Worm (Caenorhabditis elegans) whole organism, young adult: ENCODE data around the gene comt-2.

Source experiments
- B0019.2 ChIP-seq: fragments of 200-800 bp; sonication (Bioruptor generic); conservative IDR thresholded peaks from 2 replicates; pipeline ENCODE4 v1.3.6; 2022; ENCODE audit warnings: missing genetic modification reagents, missing genetic modification characterization, missing compliant biosample characterization
- B0261.1 ChIP-seq: sonication (generic microtip); optimal IDR thresholded peaks from 2 replicates; lab custom pipeline; 2016; ENCODE audit warnings: mild to moderate bottlenecking, missing genetic modification characterization, moderate library complexity, missing compliant biosample characterization
- F10E7.11 ChIP-seq: sonication (generic microtip); optimal IDR thresholded peaks from 2 replicates; lab custom pipeline; 2017; ENCODE audit warnings: mild to moderate bottlenecking, missing genetic modification characterization, moderate library complexity, missing compliant biosample characterization
- F22D6.2 ChIP-seq: sonication (generic microtip); optimal IDR thresholded peaks from 2 replicates; lab custom pipeline; 2016; ENCODE audit warnings: mild to moderate bottlenecking, missing genetic modification characterization, missing compliant biosample characterization
- F52B5.7 ChIP-seq: sonication (generic microtip); optimal IDR thresholded peaks from 2 replicates; lab custom pipeline; 2016; ENCODE audit warnings: mild to moderate bottlenecking, missing genetic modification characterization, missing compliant biosample characterization
- T26A5.8 ChIP-seq: sonication (generic microtip); optimal IDR thresholded peaks from 2 replicates; lab custom pipeline; 2016; ENCODE audit warnings: missing genetic modification characterization, missing compliant biosample characterization
- aptf-2 ChIP-seq: fragments of 200-800 bp; sonication (Bioruptor generic); conservative IDR thresholded peaks from 2 replicates; pipeline ENCODE4 v1.3.6; 2022; ENCODE audit warnings: missing genetic modification reagents, missing genetic modification characterization, missing compliant biosample characterization
- aptf-3 ChIP-seq: fragments of 200-800 bp; sonication (Bioruptor generic); IDR thresholded peaks from 2 replicates; pipeline ENCODE4 v1.3.6; 2022; ENCODE audit warnings: missing genetic modification characterization, missing compliant biosample characterization
- athp-1 ChIP-seq: sonication (generic microtip); optimal IDR thresholded peaks from 2 replicates; lab custom pipeline; 2017; ENCODE audit warnings: mild to moderate bottlenecking, missing genetic modification characterization, missing compliant biosample characterization
- attf-3 ChIP-seq: fragments of 200-800 bp; sonication (Bioruptor generic); conservative IDR thresholded peaks from 2 replicates; pipeline ENCODE4 v1.3.6; 2022; ENCODE audit warnings: missing genetic modification reagents, missing genetic modification characterization, missing compliant biosample characterization
- attf-5 ChIP-seq: fragments of 200-800 bp; sonication (Bioruptor generic); optimal IDR thresholded peaks from 2 replicates; lab custom pipeline; 2018; ENCODE audit warnings: mild to moderate bottlenecking, missing genetic modification characterization, missing compliant biosample characterization
- bed-1 ChIP-seq: fragments of 200-800 bp; sonication (Bioruptor generic); IDR thresholded peaks from 2 replicates; pipeline ENCODE4 v1.3.6; 2022; ENCODE audit warnings: missing genetic modification reagents, missing genetic modification characterization, missing compliant biosample characterization
- ceh-27 ChIP-seq: fragments of 200-800 bp; sonication (Bioruptor generic); optimal IDR thresholded peaks from 2 replicates; lab custom pipeline; 2018; ENCODE audit warnings: mild to moderate bottlenecking, missing genetic modification characterization, moderate library complexity, missing compliant biosample characterization
- dpff-1 ChIP-seq: sonication (generic microtip); optimal IDR thresholded peaks from 2 replicates; lab custom pipeline; 2017; ENCODE audit warnings: mild to moderate bottlenecking, missing genetic modification characterization, missing compliant biosample characterization
- dpl-1 ChIP-seq: fragments of 150-350 bp; optimal IDR thresholded peaks from 2 replicates; lab custom pipeline; 2014; ENCODE audit warnings: missing biosample characterization, missing genetic modification reagents, missing genetic modification characterization
- egl-44 ChIP-seq: fragments of 200-800 bp; sonication (Bioruptor generic); IDR thresholded peaks from 2 replicates; pipeline ENCODE4 v1.3.6; 2022; ENCODE audit warnings: missing genetic modification reagents, missing genetic modification characterization, missing compliant biosample characterization
- ekl-4 ChIP-seq: fragments of 200-800 bp; sonication (Bioruptor generic); IDR thresholded peaks from 2 replicates; pipeline ENCODE4 v1.3.6; 2022; ENCODE audit warnings: missing genetic modification reagents, missing genetic modification characterization, missing compliant biosample characterization
- hlh-12 ChIP-seq: sonication (generic microtip); optimal IDR thresholded peaks from 2 replicates; lab custom pipeline; 2016; ENCODE audit warnings: missing genetic modification characterization, missing compliant biosample characterization
- hmg-20 ChIP-seq: fragments of 200-800 bp; sonication (Bioruptor generic); IDR thresholded peaks from 2 replicates; pipeline ENCODE4 v1.3.6; 2022; ENCODE audit warnings: missing genetic modification reagents, missing genetic modification characterization, missing compliant biosample characterization
- lag-1 ChIP-seq: fragments of 200-800 bp; sonication (Bioruptor generic); IDR thresholded peaks from 2 replicates; pipeline ENCODE4 v1.3.6; 2022; ENCODE audit warnings: missing genetic modification reagents, missing genetic modification characterization, missing compliant biosample characterization
- let-607 ChIP-seq, 2 experiments: fragments of 200-800 bp in 1 of 2; sonication (Bioruptor generic) in 1 of 2; sonication (generic microtip) in 1 of 2; optimal IDR thresholded peaks; 2 replicates each; lab custom pipeline; 2016 to 2018; ENCODE audit warnings: mild to moderate bottlenecking in 2 of 2, missing compliant biosample characterization in 2 of 2, missing genetic modification characterization in 2 of 2, moderate library complexity in 2 of 2, missing genotype in 1 of 2
- lin-35 ChIP-seq, 3 experiments: fragments of 150-350 bp in 2 of 3; sonication (generic microtip) in 1 of 3; optimal IDR thresholded peaks; 2 replicates each; lab custom pipeline; 2014 to 2018; ENCODE audit warnings: missing biosample characterization in 3 of 3, missing genetic modification characterization in 3 of 3, missing genetic modification reagents in 3 of 3
- lin-40 ChIP-seq: sonication (generic microtip); optimal IDR thresholded peaks from 2 replicates; lab custom pipeline; 2016; ENCODE audit warnings: missing genetic modification characterization, mild to moderate bottlenecking, missing compliant biosample characterization, missing genotype, missing genetic modification reagents
- lsl-1 ChIP-seq: fragments of 200-800 bp; sonication (Bioruptor generic); optimal IDR thresholded peaks from 2 replicates; lab custom pipeline; 2018; ENCODE audit warnings: mild to moderate bottlenecking, missing genetic modification characterization, moderate library complexity, missing compliant biosample characterization
- lsy-27 ChIP-seq: sonication (generic microtip); optimal IDR thresholded peaks from 2 replicates; lab custom pipeline; 2017; ENCODE audit warnings: missing genetic modification characterization, mild to moderate bottlenecking, missing compliant biosample characterization, antibody characterized with exemption, missing genotype, borderline replicate concordance; ENCODE audit not compliant: insufficient read depth
- madf-8 ChIP-seq: fragments of 200-800 bp; sonication (Bioruptor generic); conservative IDR thresholded peaks from 2 replicates; pipeline ENCODE4 v1.3.6; 2022; ENCODE audit warnings: missing genetic modification reagents, missing genetic modification characterization, missing compliant biosample characterization
- mel-28 ChIP-seq: sonication (generic microtip); optimal IDR thresholded peaks from 2 replicates; lab custom pipeline; 2016; ENCODE audit warnings: borderline replicate concordance, mild to moderate bottlenecking, missing genetic modification characterization, missing compliant biosample characterization
- nhr-27 ChIP-seq: fragments of 200-800 bp; sonication (Bioruptor generic); optimal IDR thresholded peaks from 2 replicates; lab custom pipeline; 2018; ENCODE audit warnings: mild to moderate bottlenecking, missing genetic modification characterization, moderate library complexity, missing compliant biosample characterization
- nhr-80 ChIP-seq: sonication (generic microtip); optimal IDR thresholded peaks from 2 replicates; lab custom pipeline; 2016; ENCODE audit warnings: missing genetic modification characterization, missing compliant biosample characterization
- pha-4 ChIP-seq: fragments of 150-350 bp; sonication (generic microtip); optimal IDR thresholded peaks from 2 replicates; lab custom pipeline; 2014; ENCODE audit warnings: missing biosample characterization, missing genetic modification reagents, missing genetic modification characterization
- snpc-4 ChIP-seq, 5 experiments: fragments of 150-350 bp in 1 of 5; sonication (generic microtip) in 4 of 5; optimal IDR thresholded peaks; 2 replicates each; lab custom pipeline; 2014 to 2018; ENCODE audit warnings: missing genetic modification characterization in 5 of 5, missing biosample characterization in 3 of 5, antibody characterized with exemption in 2 of 5, mild to moderate bottlenecking in 2 of 5, missing compliant biosample characterization in 2 of 5, missing genotype in 2 of 5, moderate library complexity in 2 of 5, missing genetic modification reagents in 1 of 5
- zfh-2 ChIP-seq: fragments of 200-800 bp; sonication (Bioruptor generic); conservative IDR thresholded peaks from 2 replicates; pipeline ENCODE4 v1.3.6; 2022; ENCODE audit warnings: missing genetic modification reagents, missing genetic modification characterization, missing compliant biosample characterization
- ztf-25 ChIP-seq: fragments of 200-800 bp; sonication (Bioruptor generic); IDR thresholded peaks from 2 replicates; pipeline ENCODE4 v1.3.6; 2022; ENCODE audit warnings: missing genetic modification reagents, missing genetic modification characterization, missing compliant biosample characterization

comt-2 gene

ce11 chrV:16447735-16448134, 46.6 kb downstream of the comt-2 start, which contains the start of gene T08G3.13:
TSS of gene T08G3.13 (plus strand) at chrV:16448035.
- TF ChIP-seq dpl-1 (GFP tag; lab: Kevin White, UChicago) (no peak), athp-1 (tag; lab: Kevin White, UChicago) (no peak), let-607 (tag; optimal IDR thresholded peaks at IDR 0.05; lab: Kevin White, UChicago) (no peak), B0019.2 (GFP tag; lab: Robert Waterston, UW) (no peak), lin-40 (no peak), bed-1 (GFP tag; lab: Robert Waterston, UW) (no peak)

DNA sequence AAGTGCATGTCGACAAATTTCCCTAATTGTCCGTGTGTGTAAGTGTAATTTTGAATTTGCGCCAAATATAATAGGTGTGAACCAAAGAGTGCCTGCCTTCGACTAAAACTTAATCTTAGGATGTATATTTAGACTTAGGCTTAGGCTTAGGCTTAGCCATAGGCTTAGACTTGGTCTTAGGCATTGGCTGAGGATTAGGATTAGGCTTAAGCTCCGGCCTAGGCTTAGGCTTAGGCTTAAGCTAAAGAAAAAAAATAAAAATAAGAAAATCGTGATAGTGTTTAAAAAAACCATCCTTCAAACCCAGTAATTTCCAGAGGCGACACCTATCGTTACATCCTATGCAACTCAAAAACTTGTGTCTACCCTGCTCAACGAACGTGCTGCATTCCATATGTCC, 48.1 kb downstream of the comt-2 start:
- TF ChIP-seq attf-3 (GFP tag; lab: Robert Waterston, UW) (no peak), F10E7.11 (tag; lab: Kevin White, UChicago) (no peak), snpc-4 (GFP tag; optimal IDR thresholded peaks at IDR 0.05; lab: Kevin White, UChicago) (no peak), snpc-4 (tag; optimal IDR thresholded peaks at IDR 0.05; lab: Kevin White, UChicago) (no peak), aptf-3 (GFP tag; lab: Robert Waterston, UW) (no peak), hmg-20 (GFP tag; lab: Robert Waterston, UW) (no peak), madf-8 (GFP tag; lab: Robert Waterston, UW) (no peak), ceh-27 (GFP tag; lab: Kevin White, UChicago) (no peak), lsy-27 (tag; lab: Kevin White, UChicago) (no peak), lsl-1 (GFP tag; lab: Kevin White, UChicago) (no peak), zfh-2 (no peak), lin-35 (GFP tag; optimal IDR thresholded peaks at IDR 0.05; lab: Kevin White, UChicago) (no peak), dpff-1 (tag; lab: Kevin White, UChicago) (no peak), attf-5 (GFP tag; lab: Kevin White, UChicago) (no peak), T26A5.8 (no peak), ztf-25 (no peak), aptf-2 (GFP tag; lab: Robert Waterston, UW) (no peak), B0261.1 (tag; lab: Kevin White, UChicago) (no peak), lin-40 (no peak), mel-28 (tag; lab: Kevin White, UChicago) (no peak), egl-44 (no peak)

DNA sequence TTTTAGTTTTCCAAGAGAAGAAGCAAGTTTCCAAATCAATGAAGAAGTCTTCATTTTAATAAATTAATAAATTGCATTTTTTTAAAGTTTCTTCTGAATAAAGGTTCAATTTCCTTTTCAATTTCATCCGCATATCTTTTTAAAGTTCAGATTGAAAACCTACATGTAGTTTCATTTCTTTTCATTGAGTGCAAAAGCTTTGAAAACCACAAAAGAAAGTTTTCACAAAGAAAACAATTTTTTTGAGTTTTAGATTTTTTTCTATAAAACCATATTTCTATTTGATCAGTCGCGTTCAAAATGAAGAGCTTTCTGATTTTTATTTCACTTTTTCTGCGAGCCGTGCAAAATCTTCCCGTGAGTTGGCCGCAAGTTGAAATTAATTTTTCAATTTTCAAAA, 48.6 kb downstream of the comt-2 start, which contains the start of gene T08G3.6:
Gene T08G3.6, plus strand, starts transcription at position 301 of the 400 bp plus-strand sequence.
- TF ChIP-seq nhr-80 (no peak), ztf-25 (no peak), nhr-27 (tag; lab: Kevin White, UChicago) (no peak), ekl-4 (GFP tag; lab: Robert Waterston, UW) (no peak)

ce11 chrV:16443626-16444025, 50.7 kb downstream of the comt-2 start, which contains the start of gene srh-141:
TSS of gene srh-141 (plus strand) at chrV:16443926.
- TF ChIP-seq F22D6.2 (tag; lab: Kevin White, UChicago), result no peak
- TF ChIP-seq pha-4 (tag; lab: Kevin White, UChicago), result no peak
- no peak for TF ChIP-seq hlh-12
- TF ChIP-seq lag-1, result no peak
- no peak for TF ChIP-seq F52B5.7 (tag; lab: Kevin White, UChicago)
